Worm (Caenorhabditis elegans) whole organism, L4 larva: Measurements from ENCODE around the gene ZK856.14.
A peak's percentile ranks its signal among the peaks of the same experiment; 100 is the strongest.

Source experiments
- ama-1 ChIP-seq: fragments of 150-350 bp; optimal IDR thresholded peaks from 2 replicates; lab custom pipeline; 2014; ENCODE audit warnings: inconsistent platforms, mixed read lengths
- ceh-20 ChIP-seq: fragments of 200-800 bp; sonication (Bioruptor generic); IDR thresholded peaks from 2 replicates; pipeline ENCODE4 v1.3.6; 2022; ENCODE audit warnings: missing genetic modification reagents, missing genetic modification characterization, missing compliant biosample characterization
- daf-8 ChIP-seq: fragments of 200-800 bp; sonication (Bioruptor generic); IDR thresholded peaks from 2 replicates; pipeline ENCODE4 v1.3.6; 2022; ENCODE audit warnings: missing genetic modification characterization, missing compliant biosample characterization
- dmd-9 ChIP-seq: fragments of 200-800 bp; sonication (Bioruptor generic); IDR thresholded peaks from 2 replicates; pipeline ENCODE4 v1.3.6; 2022; ENCODE audit warnings: missing genetic modification reagents, missing genetic modification characterization, missing compliant biosample characterization
- hlh-30 ChIP-seq: sonication (generic microtip); optimal IDR thresholded peaks from 2 replicates; lab custom pipeline; 2017; ENCODE audit warnings: antibody characterized with exemption, mild to moderate bottlenecking, missing genetic modification characterization, missing compliant biosample characterization; ENCODE audit not compliant: insufficient read depth
- lin-13 ChIP-seq: fragments of 150-350 bp; optimal IDR thresholded peaks from 2 replicates; lab custom pipeline; 2014; ENCODE audit warnings: missing biosample characterization, missing genetic modification reagents, missing genetic modification characterization
- lin-15B ChIP-seq: fragments of 150-350 bp; sonication (generic microtip); optimal IDR thresholded peaks from 3 replicates; lab custom pipeline; 2014; ENCODE audit warnings: missing biosample characterization, missing genetic modification characterization
- mdt-29 ChIP-seq: fragments of 200-800 bp; sonication (Bioruptor generic); IDR thresholded peaks from 2 replicates; pipeline ENCODE4 v1.3.6; 2022; ENCODE audit warnings: missing genetic modification reagents, missing genetic modification characterization, missing compliant biosample characterization
- mep-1 ChIP-seq: fragments of 150-350 bp; sonication (generic microtip); optimal IDR thresholded peaks from 3 replicates; lab custom pipeline; 2014; ENCODE audit warnings: missing biosample characterization, missing genetic modification characterization
- nhr-237 ChIP-seq: sonication (generic microtip); optimal IDR thresholded peaks from 2 replicates; lab custom pipeline; 2017; ENCODE audit warnings: missing biosample characterization, missing genetic modification characterization
- nhr-6 ChIP-seq: fragments of 150-350 bp; optimal IDR thresholded peaks from 2 replicates; lab custom pipeline; 2014; ENCODE audit warnings: missing biosample characterization, missing genetic modification characterization
- skn-1 ChIP-seq: fragments of 150-350 bp; optimal IDR thresholded peaks from 2 replicates; lab custom pipeline; 2014; ENCODE audit warnings: missing biosample characterization, missing genetic modification characterization
- ztf-11 ChIP-seq: fragments of 150-350 bp; optimal IDR thresholded peaks from 2 replicates; lab custom pipeline; 2014; ENCODE audit warnings: missing biosample characterization, missing genetic modification characterization

DNA sequence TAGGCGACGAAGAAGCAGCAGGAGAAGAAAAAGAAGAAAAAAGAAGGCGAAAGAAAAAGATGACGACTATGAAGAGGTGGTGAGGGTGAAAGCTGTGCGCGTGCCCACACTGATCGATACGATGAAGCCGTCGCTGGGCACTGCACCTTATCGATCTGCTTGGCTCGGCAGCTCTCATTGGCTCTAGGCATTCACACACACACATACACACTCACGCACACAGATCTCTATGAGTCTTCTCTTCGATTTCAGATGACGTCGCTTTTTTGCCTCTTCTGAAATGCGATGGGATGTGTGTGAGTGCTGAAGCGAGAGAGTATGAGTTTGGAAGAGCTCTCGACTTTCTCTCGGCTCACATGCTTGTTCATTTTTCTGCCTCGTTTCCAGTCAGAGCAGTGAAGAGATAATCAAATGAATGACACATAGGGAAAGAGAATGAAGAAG lies 42.2 kb upstream of the ZK856.14 start:
- TF ChIP-seq nhr-237 (tag; lab: Kevin White, UChicago) (no peak), mep-1 (peak; percentile 85), lin-13 (GFP tag; lab: Kevin White, UChicago) (no peak), ztf-11 (tag; lab: Kevin White, UChicago) (no peak), nhr-6 (tag; lab: Kevin White, UChicago) (no peak), skn-1 (tag; lab: Kevin White, UChicago) (no peak), lin-15B (tag; lab: Kevin White, UChicago) (no peak), mdt-29 (GFP tag; lab: Robert Waterston, UW) (0 out of 2 replicates have a peak, but pooled peaks have one; percentile 25), hlh-30 (tag; lab: Kevin White, UChicago) (peak; percentile 73), ama-1 (no peak), daf-8 (no peak), ceh-20 (peak; percentile 58; the same call in 1 of the 2 replicates), dmd-9 (GFP tag; lab: Robert Waterston, UW) (no peak)
